Fruit fly (Drosophila melanogaster) whole organism, embryonic: Measurements from ENCODE around the gene CG11790.

ENCODE experiments used
- Atf-2 ChIP-seq: fragments of 200-800 bp; sonication (Bioruptor generic); optimal IDR thresholded peaks from 2 replicates; lab custom pipeline; 2016; ENCODE audit warnings: missing biosample characterization, missing genetic modification characterization
- BEAF-32 ChIP-seq: fragments of 200-800 bp; sonication (Bioruptor generic); optimal IDR thresholded peaks from 3 replicates; lab custom pipeline; 2017; ENCODE audit warnings: missing biosample characterization, missing genetic modification characterization, mild to moderate bottlenecking, moderate library complexity, missing genetic modification reagents
- Bteb2 ChIP-seq: fragments of 200-800 bp; sonication (Bioruptor generic); optimal IDR thresholded peaks from 2 replicates; lab custom pipeline; 2016; ENCODE audit warnings: missing biosample characterization, missing genetic modification characterization
- CG12104 ChIP-seq: fragments of 200-800 bp; sonication (Bioruptor generic); optimal IDR thresholded peaks from 3 replicates; lab custom pipeline; 2016; ENCODE audit warnings: missing biosample characterization, missing genetic modification characterization
- CG12155 ChIP-seq: fragments of 200-800 bp; sonication (Bioruptor generic); optimal IDR thresholded peaks from 3 replicates; lab custom pipeline; 2016; ENCODE audit warnings: missing biosample characterization, missing genetic modification characterization
- CG12391 ChIP-seq: fragments of 200-800 bp; sonication (Bioruptor generic); optimal IDR thresholded peaks from 3 replicates; lab custom pipeline; 2018; ENCODE audit warnings: missing biosample characterization, mild to moderate bottlenecking, missing genetic modification characterization, moderate library complexity
- CG13775 ChIP-seq: fragments of 200-800 bp; sonication (Bioruptor generic); optimal IDR thresholded peaks from 3 replicates; lab custom pipeline; 2017; ENCODE audit warnings: missing biosample characterization, mild to moderate bottlenecking, missing genetic modification characterization
- CG15514 ChIP-seq: fragments of 200-800 bp; sonication (Bioruptor generic); optimal IDR thresholded peaks from 3 replicates; lab custom pipeline; 2017; ENCODE audit warnings: missing biosample characterization, missing genetic modification characterization, mild to moderate bottlenecking, moderate library complexity, missing genetic modification reagents
- CG1602 ChIP-seq: fragments of 200-800 bp; sonication (Bioruptor generic); optimal IDR thresholded peaks from 3 replicates; lab custom pipeline; 2016; ENCODE audit warnings: missing biosample characterization, missing genetic modification characterization
- CG1603 ChIP-seq: fragments of 200-800 bp; sonication (Bioruptor generic); optimal IDR thresholded peaks from 2 replicates; lab custom pipeline; 2019; ENCODE audit warnings: missing biosample characterization, mild to moderate bottlenecking, missing genetic modification characterization, moderate library complexity
- CG17568 ChIP-seq: fragments of 200-800 bp; sonication (Bioruptor generic); optimal IDR thresholded peaks from 2 replicates; lab custom pipeline; 2018; ENCODE audit warnings: missing biosample characterization, mild to moderate bottlenecking, missing genetic modification characterization, moderate library complexity
- CG1792 ChIP-seq: fragments of 200-800 bp; sonication (Bioruptor generic); optimal IDR thresholded peaks from 2 replicates; lab custom pipeline; 2016; ENCODE audit warnings: missing biosample characterization, missing genetic modification characterization
- CG2120 ChIP-seq: fragments of 200-800 bp; sonication (Bioruptor generic); optimal IDR thresholded peaks from 3 replicates; lab custom pipeline; 2016; ENCODE audit warnings: missing biosample characterization, missing genetic modification characterization
- CG2202 ChIP-seq: fragments of 200-800 bp; sonication (Bioruptor generic); optimal IDR thresholded peaks from 2 replicates; lab custom pipeline; 2018; ENCODE audit warnings: missing biosample characterization, mild to moderate bottlenecking, missing genetic modification characterization
- CG3163 ChIP-seq: fragments of 200-800 bp; sonication (Bioruptor generic); optimal IDR thresholded peaks from 3 replicates; lab custom pipeline; 2016; ENCODE audit warnings: missing biosample characterization, missing genetic modification characterization
- CG32532 ChIP-seq: fragments of 200-800 bp; sonication (Bioruptor generic); IDR thresholded peaks from 2 replicates; pipeline ENCODE4 v1.3.6; 2022; ENCODE audit warnings: missing biosample characterization, missing genetic modification characterization
- CG32767 ChIP-seq: fragments of 200-800 bp; sonication (Bioruptor generic); IDR thresholded peaks from 2 replicates; pipeline ENCODE4 v1.3.6; 2022; ENCODE audit warnings: missing biosample characterization, missing genetic modification characterization
- CG4424 ChIP-seq: fragments of 200-800 bp; sonication (Bioruptor generic); optimal IDR thresholded peaks from 3 replicates; lab custom pipeline; 2016; ENCODE audit warnings: missing biosample characterization, missing genetic modification characterization
- CG7987 ChIP-seq: fragments of 200-800 bp; sonication (Bioruptor generic); optimal IDR thresholded peaks from 2 replicates; lab custom pipeline; 2018; ENCODE audit warnings: missing biosample characterization, mild to moderate bottlenecking, missing genetic modification characterization, moderate library complexity
- CG9727 ChIP-seq: fragments of 200-800 bp; sonication (Bioruptor generic); optimal IDR thresholded peaks from 3 replicates; lab custom pipeline; 2017; ENCODE audit warnings: missing biosample characterization, mild to moderate bottlenecking, missing genetic modification characterization
- CG9797 ChIP-seq: fragments of 200-800 bp; sonication (Bioruptor generic); optimal IDR thresholded peaks from 3 replicates; lab custom pipeline; 2018; ENCODE audit warnings: missing biosample characterization, mild to moderate bottlenecking, missing genetic modification characterization
- D19A ChIP-seq: fragments of 200-800 bp; optimal IDR thresholded peaks from 3 replicates; lab custom pipeline; 2019; ENCODE audit warnings: missing biosample characterization, mild to moderate bottlenecking, missing genetic modification characterization, moderate library complexity
- Dll ChIP-seq: fragments of 200-800 bp; sonication (Bioruptor generic); IDR thresholded peaks from 4 replicates; pipeline ENCODE4 v1.3.6; 2022; ENCODE audit warnings: missing biosample characterization, missing genetic modification characterization; ENCODE audit not compliant: partially characterized antibody
- HLHmδ ChIP-seq: fragments of 200-800 bp; sonication (Bioruptor generic); optimal IDR thresholded peaks from 2 replicates; lab custom pipeline; 2018; ENCODE audit warnings: missing biosample characterization, mild to moderate bottlenecking, missing genetic modification characterization, moderate library complexity
- Hmx ChIP-seq: fragments of 200-800 bp; sonication (Bioruptor generic); optimal IDR thresholded peaks from 2 replicates; lab custom pipeline; 2016; ENCODE audit warnings: missing biosample characterization, missing genetic modification characterization
- Hr3 ChIP-seq: fragments of 200-800 bp; sonication (Bioruptor generic); optimal IDR thresholded peaks from 3 replicates; lab custom pipeline; 2016; ENCODE audit warnings: missing biosample characterization, missing genetic modification characterization
- Lhr ChIP-seq: fragments of 200-800 bp; sonication (Bioruptor generic); optimal IDR thresholded peaks from 3 replicates; lab custom pipeline; 2017; ENCODE audit warnings: mild to moderate bottlenecking, missing biosample characterization, missing genetic modification reagents, missing genetic modification characterization
- Med ChIP-seq: fragments of 200-800 bp; sonication (Bioruptor generic); peaks from one replicate; lab custom pipeline; 2016; ENCODE audit warnings: missing biosample characterization, missing genetic modification characterization, mild to moderate bottlenecking, inconsistent platforms, moderate library complexity
- Myb ChIP-seq: fragments of 200-800 bp; sonication (Bioruptor generic); optimal IDR thresholded peaks from 2 replicates; lab custom pipeline; 2016; ENCODE audit warnings: missing biosample characterization, missing genetic modification characterization
- NFAT ChIP-seq: fragments of 200-800 bp; sonication (Bioruptor generic); IDR thresholded peaks from 2 replicates; pipeline ENCODE4 v1.3.6; 2022; ENCODE audit warnings: missing biosample characterization, missing genetic modification characterization
- Scr ChIP-seq: fragments of 200-800 bp; sonication (Bioruptor generic); IDR thresholded peaks from 2 replicates; pipeline ENCODE4 v1.3.6; 2022; ENCODE audit warnings: missing biosample characterization, missing genetic modification characterization; ENCODE audit not compliant: partially characterized antibody
- Side ChIP-seq: fragments of 200-800 bp; sonication (Bioruptor generic); optimal IDR thresholded peaks from 2 replicates; lab custom pipeline; 2016; ENCODE audit warnings: missing biosample characterization, missing genetic modification characterization
- Stat92E ChIP-seq, 3 experiments: fragments of >200 bp in 2 of 3; fragments of 200-800 bp in 1 of 3; sonication (Bioruptor generic) in 1 of 3; optimal IDR thresholded peaks; 2 replicates each; lab custom pipeline; 2017 to 2019; ENCODE audit warnings: missing biosample characterization in 3 of 3, missing genetic modification characterization in 3 of 3, mild to moderate bottlenecking in 1 of 3, moderate library complexity in 1 of 3
- Xbp1 ChIP-seq: fragments of 200-800 bp; sonication (Bioruptor generic); optimal IDR thresholded peaks from 3 replicates; lab custom pipeline; 2016; ENCODE audit warnings: missing biosample characterization, mild to moderate bottlenecking, missing genetic modification characterization
- bab2 ChIP-seq: fragments of 200-800 bp; sonication (Bioruptor generic); optimal IDR thresholded peaks from 2 replicates; lab custom pipeline; 2016; ENCODE audit warnings: missing biosample characterization, missing genetic modification characterization
- bowl ChIP-seq: fragments of 200-800 bp; sonication (Bioruptor generic); IDR thresholded peaks from 2 replicates; pipeline ENCODE4 v1.3.6; 2022; ENCODE audit warnings: missing biosample characterization, missing genetic modification characterization
- chn ChIP-seq: fragments of 200-800 bp; sonication (Bioruptor generic); optimal IDR thresholded peaks from 2 replicates; lab custom pipeline; 2016; ENCODE audit warnings: missing biosample characterization, missing genetic modification characterization
- crc ChIP-seq: fragments of 200-800 bp; sonication (Bioruptor generic); optimal IDR thresholded peaks from 2 replicates; lab custom pipeline; 2016; ENCODE audit warnings: missing biosample characterization, missing genetic modification characterization
- dmrt11E ChIP-seq: fragments of 200-800 bp; sonication (Bioruptor generic); optimal IDR thresholded peaks from 3 replicates; lab custom pipeline; 2018; ENCODE audit warnings: missing biosample characterization, mild to moderate bottlenecking, missing genetic modification characterization, moderate library complexity
- fd96Cb ChIP-seq: fragments of 200-800 bp; sonication (Bioruptor generic); optimal IDR thresholded peaks from 2 replicates; lab custom pipeline; 2018; ENCODE audit warnings: missing biosample characterization, mild to moderate bottlenecking, missing genetic modification characterization, moderate library complexity
- lbe ChIP-seq: fragments of 200-800 bp; sonication (Bioruptor generic); optimal IDR thresholded peaks from 2 replicates; lab custom pipeline; 2016; ENCODE audit warnings: missing biosample characterization, mild to moderate bottlenecking, missing genetic modification characterization
- lilli ChIP-seq: fragments of 200-800 bp; sonication (Bioruptor generic); optimal IDR thresholded peaks from 3 replicates; lab custom pipeline; 2016; ENCODE audit warnings: missing biosample characterization, missing genetic modification characterization
- lola ChIP-seq, 3 experiments: fragments of >200 bp in 2 of 3; fragments of 200-800 bp in 1 of 3; sonication (Bioruptor generic) in 1 of 3; optimal IDR thresholded peaks; 2 replicates each; lab custom pipeline; 2017 to 2019; ENCODE audit warnings: missing biosample characterization in 3 of 3, missing genetic modification characterization in 3 of 3, mild to moderate bottlenecking in 1 of 3, moderate library complexity in 1 of 3
- luna ChIP-seq: fragments of 200-800 bp; sonication (Bioruptor generic); optimal IDR thresholded peaks from 2 replicates; lab custom pipeline; 2016; ENCODE audit warnings: missing biosample characterization, missing genetic modification characterization
- phol ChIP-seq: fragments of 200-800 bp; sonication (Bioruptor generic); optimal IDR thresholded peaks from 3 replicates; lab custom pipeline; 2018; ENCODE audit warnings: missing biosample characterization, mild to moderate bottlenecking, missing genetic modification characterization, moderate library complexity
- psq ChIP-seq: fragments of 200-800 bp; sonication (Bioruptor generic); optimal IDR thresholded peaks from 2 replicates; lab custom pipeline; 2017; ENCODE audit warnings: missing biosample characterization, missing genetic modification characterization
- run ChIP-seq: fragments of 200-800 bp; sonication (Bioruptor generic); optimal IDR thresholded peaks from 3 replicates; lab custom pipeline; 2018; ENCODE audit warnings: missing biosample characterization, mild to moderate bottlenecking, missing genetic modification characterization
- tx ChIP-seq: fragments of 200-800 bp; sonication (Bioruptor generic); optimal IDR thresholded peaks from 2 replicates; lab custom pipeline; 2016; ENCODE audit warnings: missing biosample characterization, missing genetic modification characterization
- zen2 ChIP-seq: fragments of 200-800 bp; sonication (Bioruptor generic); IDR thresholded peaks from 3 replicates; pipeline ENCODE4 v1.3.6; 2022; ENCODE audit warnings: missing biosample characterization, missing genetic modification characterization; ENCODE audit not compliant: partially characterized antibody
- zfh1 ChIP-seq: fragments of 200-800 bp; sonication (Bioruptor generic); IDR thresholded peaks from 3 replicates; pipeline ENCODE4 v1.3.6; 2022; ENCODE audit warnings: missing biosample characterization, missing genetic modification characterization

CG11790 gene

dm6 chr3R:25069569-25069968, 22.1 kb downstream of the CG11790 start, which contains the start of the genes Stt3B and CG11839 (continued):
- TF ChIP-seq Xbp1 (peak; percentile 95), CG9727 (GFP tag; lab: Kevin White, UChicago) (peak; percentile 74), CG7987 (GFP tag; lab: Kevin White, UChicago) (peak; percentile 30), zen2 (GFP tag; lab: Robert Waterston, UW) (no peak; the same call in 2 of the 3 replicates), CG12391 (peak; percentile 84), Dll (peak; percentile 97), CG12155 (GFP tag; lab: Kevin White, UChicago) (peak; percentile 79), CG3163 (GFP tag; lab: Kevin White, UChicago) (peak; percentile 68), HLHmδ (GFP tag; lab: Kevin White, UChicago) (no peak), Atf-2 (GFP tag; lab: Kevin White, UChicago) (peak; percentile 70), Scr (peak; percentile 95), CG1792 (GFP tag; lab: Kevin White, UChicago) (peak; percentile 73), bowl (GFP tag; lab: Robert Waterston, UW) (no peak), tx (GFP tag; lab: Kevin White, UChicago) (peak; percentile 78), CG17568 (GFP tag; lab: Kevin White, UChicago) (no peak), phol (tag; lab: Kevin White, UChicago) (peak; percentile 82), psq (GFP tag; lab: Kevin White, UChicago) (peak; percentile 42), lilli (peak; percentile 90), zfh1 (GFP tag; lab: Robert Waterston, UW) (peak; percentile 70), luna (GFP tag; lab: Kevin White, UChicago) (peak; percentile 25), Side (GFP tag; lab: Kevin White, UChicago) (peak; percentile 72), CG12104 (peak; percentile 62), run (no peak), Myb (GFP tag; lab: Kevin White, UChicago) (peak; percentile 73), CG2202 (tag; lab: Kevin White, UChicago) (peak; percentile 37), NFAT (GFP tag; lab: Robert Waterston, UW) (no peak), D19A (no peak), CG13775 (GFP tag; lab: Kevin White, UChicago) (peak; percentile 74), Lhr (GFP tag; lab: Kevin White, UChicago) (no peak), CG9797 (GFP tag; lab: Kevin White, UChicago) (peak; percentile 39), CG1603 (peak; percentile 93), Hmx (GFP tag; lab: Kevin White, UChicago) (peak; percentile 6), bab2 (GFP tag; lab: Kevin White, UChicago) (peak; percentile 72), BEAF-32 (GFP tag; lab: Kevin White, UChicago) (peak; percentile 97), CG32767 (no peak), Hr3 (GFP tag; lab: Kevin White, UChicago) (peak; percentile 78), CG2120 (GFP tag; lab: Kevin White, UChicago) (peak; percentile 91), CG1602 (GFP tag; lab: Kevin White, UChicago) (peak; percentile 69), CG32532 (GFP tag; lab: Robert Waterston, UW) (peak; percentile 69; the same call in 1 of the 2 replicates), lbe (GFP tag; lab: Kevin White, UChicago) (peak; percentile 73), fd96Cb (tag; lab: Kevin White, UChicago) (peak; percentile 24), crc (GFP tag; lab: Kevin White, UChicago) (peak; percentile 74), lola (GFP tag; optimal IDR thresholded peaks at IDR 0.05; lab: Kevin White, UChicago) (peak in 1 of 3 experiments; percentile 68), CG4424 (GFP tag; lab: Kevin White, UChicago) (peak; percentile 78), Bteb2 (GFP tag; lab: Kevin White, UChicago) (peak; percentile 70), Med (peak; percentile 96), CG15514 (GFP tag; lab: Kevin White, UChicago) (peak; percentile 70), dmrt11E (tag; lab: Kevin White, UChicago) (peak; percentile 53), Stat92E (GFP tag; optimal IDR thresholded peaks at IDR 0.05; lab: Kevin White, UChicago) (peak in 1 of 3 experiments; percentile 33), chn (GFP tag; lab: Kevin White, UChicago) (peak; percentile 75)
